Fruit fly (Drosophila melanogaster): ENCODE data around the gene CG31122.

The CG31122 gene

DNA sequence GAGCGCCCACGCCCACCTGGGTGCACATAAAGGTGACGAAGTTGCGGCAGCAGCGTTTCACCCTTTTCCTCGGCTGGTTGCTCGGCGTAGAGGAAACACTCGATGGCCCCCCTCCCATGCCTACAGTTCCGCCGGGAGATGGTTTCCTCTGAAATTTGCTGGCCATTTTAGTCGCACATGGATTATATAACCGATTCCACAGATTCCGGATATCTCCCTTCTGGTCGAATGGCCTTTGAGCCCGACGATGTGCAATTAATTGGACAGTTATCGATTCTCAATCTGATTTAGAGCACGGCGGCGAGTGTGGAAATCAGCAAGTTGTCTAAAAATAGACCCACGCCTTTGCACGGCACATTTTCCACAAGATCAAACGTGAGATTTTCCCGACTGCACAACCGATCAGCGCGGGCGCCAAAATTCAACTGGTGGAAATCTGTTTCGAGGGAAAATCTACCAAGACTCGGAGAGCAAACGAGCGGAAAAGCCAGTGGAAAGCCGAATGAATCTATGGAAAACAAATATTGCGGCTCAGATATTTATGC, 1.4 kb downstream of the CG31122 start, which contains the start of gene CG10864:
Gene CG10864, minus strand, starts transcription at position 427 of the 545 bp plus-strand sequence.
- no peak for TF ChIP-seq eg (GFP tag; IDR thresholded peaks at IDR 0.05)

DNA sequence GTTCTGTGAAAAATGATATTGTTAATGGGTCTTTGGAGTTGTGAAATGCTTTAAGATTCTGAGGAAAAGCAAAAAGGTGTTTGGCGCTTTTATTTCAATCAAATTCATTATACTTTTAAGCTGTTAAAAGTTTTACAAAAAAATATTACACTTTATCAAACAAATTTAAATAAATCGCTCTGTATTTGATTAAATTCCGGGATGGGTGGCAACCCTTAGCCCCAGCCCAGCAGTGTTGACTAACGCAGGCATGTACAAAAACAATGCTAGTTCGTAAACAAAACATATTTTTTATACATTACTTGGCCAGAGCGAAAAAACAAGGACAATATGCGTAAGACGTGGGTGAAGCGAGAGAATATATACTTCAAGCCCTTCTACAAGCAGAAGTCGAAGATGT, 8.0 kb downstream of the CG31122 start, which contains the start of gene CG7685:
Gene CG7685, plus strand, starts transcription at position 228 of the 400 bp plus-strand sequence.
- no peak for TF ChIP-seq CG9139 (GFP tag; optimal IDR thresholded peaks at IDR 0.05)
- peak; percentile 4 for TF ChIP-seq fd59A (GFP tag; optimal IDR thresholded peaks at IDR 0.05)
- peak; percentile 54; the same call in 2 of the 3 replicates for TF ChIP-seq CG6163 (GFP tag; IDR thresholded peaks at IDR 0.05)
- TF ChIP-seq CG32006 (GFP tag; optimal IDR thresholded peaks at IDR 0.05): peak; percentile 43
- peak; percentile 87 for TF ChIP-seq Eip78C (GFP tag)
- TF ChIP-seq pdm3 (GFP tag; optimal IDR thresholded peaks at IDR 0.05): peak; percentile 73
- TF ChIP-seq ss (GFP tag; optimal IDR thresholded peaks at IDR 0.05): peak; percentile 10 to 50
- TF ChIP-seq CG16779 (tag; optimal IDR thresholded peaks at IDR 0.05): no peak
- TF ChIP-seq CG10669 (GFP tag; optimal IDR thresholded peaks at IDR 0.05): peak; percentile 40
- TF ChIP-seq Hr39 (GFP tag; optimal IDR thresholded peaks at IDR 0.05): peak; percentile 73
- TF ChIP-seq esn (GFP tag; optimal IDR thresholded peaks at IDR 0.05): peak; percentile 79
- peak; percentile 22 for TF ChIP-seq CG7368 (GFP tag; optimal IDR thresholded peaks at IDR 0.05)
- TF ChIP-seq CG6808 (GFP tag; optimal IDR thresholded peaks at IDR 0.05): no peak
- TF ChIP-seq CG11902 (GFP tag; optimal IDR thresholded peaks at IDR 0.05): no peak
- TF ChIP-seq CG3919 (GFP tag; optimal IDR thresholded peaks at IDR 0.05): peak; percentile 76
- peak; percentile 68; the same call in 2 of the 3 replicates for TF ChIP-seq eg (GFP tag; IDR thresholded peaks at IDR 0.05)
- TF ChIP-seq Sox14 (GFP tag; optimal IDR thresholded peaks at IDR 0.05): peak; percentile 79
- TF ChIP-seq CG3032 (tag; optimal IDR thresholded peaks at IDR 0.05): peak; percentile 52
- TF ChIP-seq CG11762 (GFP tag; optimal IDR thresholded peaks at IDR 0.05; ENCODE audit: insufficient read depth): no peak
- peak; percentile 33 for TF ChIP-seq CG6854 (GFP tag; optimal IDR thresholded peaks at IDR 0.05)
- TF ChIP-seq achi (GFP tag; optimal IDR thresholded peaks at IDR 0.05): peak; percentile 62
- no peak for TF ChIP-seq CG11294 (GFP tag; IDR thresholded peaks at IDR 0.05)
- TF ChIP-seq Blimp-1 (GFP tag; optimal IDR thresholded peaks at IDR 0.05): no peak
- peak; percentile 72 for TF ChIP-seq CG31627 (GFP tag; optimal IDR thresholded peaks at IDR 0.05)
- TF ChIP-seq svp (GFP tag): peak; percentile 82
- TF ChIP-seq lz (GFP tag; optimal IDR thresholded peaks at IDR 0.05): peak; percentile 80
- peak; percentile 36 for TF ChIP-seq CG6792 (GFP tag; optimal IDR thresholded peaks at IDR 0.05)
- TF ChIP-seq Lpt (GFP tag; optimal IDR thresholded peaks at IDR 0.05): peak; percentile 22
- TF ChIP-seq salr (GFP tag; optimal IDR thresholded peaks at IDR 0.05): no peak
- TF ChIP-seq CG34406 (GFP tag; optimal IDR thresholded peaks at IDR 0.05): peak; percentile 42
- TF ChIP-seq Smox (GFP tag; optimal IDR thresholded peaks at IDR 0.05): no peak
- TF ChIP-seq vri (GFP tag; optimal IDR thresholded peaks at IDR 0.05): peak; percentile 44
- TF ChIP-seq acj6 (GFP tag; optimal IDR thresholded peaks at IDR 0.05): peak; percentile 63
- TF ChIP-seq OdsH (GFP tag; optimal IDR thresholded peaks at IDR 0.05): peak; percentile 67
- peak; percentile 33; the same call in 1 of the 3 replicates for TF ChIP-seq CG8119 (GFP tag; IDR thresholded peaks at IDR 0.05)
- TF ChIP-seq fd85E (GFP tag; optimal IDR thresholded peaks at IDR 0.05): no peak
- TF ChIP-seq Hr4 (GFP tag; optimal IDR thresholded peaks at IDR 0.05): peak; percentile 66
- TF ChIP-seq CG6276 (GFP tag; optimal IDR thresholded peaks at IDR 0.05): peak; percentile 16
- TF ChIP-seq topi (GFP tag; optimal IDR thresholded peaks at IDR 0.05): peak; percentile 75
- peak; percentile 51 for TF ChIP-seq Ets96B (tag; optimal IDR thresholded peaks at IDR 0.05)
- peak; percentile 12 for TF ChIP-seq Sox15 (GFP tag; optimal IDR thresholded peaks at IDR 0.05)
- TF ChIP-seq net (GFP tag; optimal IDR thresholded peaks at IDR 0.05): peak; percentile 23
- TF ChIP-seq cyc (GFP tag; optimal IDR thresholded peaks at IDR 0.05): peak; percentile 66
- TF ChIP-seq Eip75B (GFP tag; optimal IDR thresholded peaks at IDR 0.05): peak; percentile 76
- TF ChIP-seq fkh (GFP tag; optimal IDR thresholded peaks at IDR 0.05): peak; percentile 94
- TF ChIP-seq CG15336 (GFP tag; IDR thresholded peaks at IDR 0.05): peak; percentile 59
- TF ChIP-seq Ets21C (GFP tag; optimal IDR thresholded peaks at IDR 0.05): peak; percentile 54
- TF ChIP-seq dsx (GFP tag; optimal IDR thresholded peaks at IDR 0.05; ENCODE audit: poor library complexity, severe bottlenecking): peak; percentile 28
- TF ChIP-seq CG8632 (GFP tag; optimal IDR thresholded peaks at IDR 0.05): peak; percentile 9

Data from whole organism, prepupa.